Fruit fly (Drosophila melanogaster) whole organism, prepupa: ENCODE results near the gene Hex-t2.
A peak's percentile ranks its signal among the peaks of the same experiment; 100 is the strongest.

ENCODE experiments used
- Blimp-1 ChIP-seq: fragments of 200-800 bp; sonication (Bioruptor generic); optimal IDR thresholded peaks from 3 replicates; lab custom pipeline; 2017; ENCODE audit warnings: missing biosample characterization, missing genetic modification characterization, mild to moderate bottlenecking, moderate library complexity, missing genetic modification reagents
- CG10631 ChIP-seq: fragments of 200-800 bp; sonication (Bioruptor generic); optimal IDR thresholded peaks from 2 replicates; lab custom pipeline; 2016; ENCODE audit warnings: missing biosample characterization, missing genetic modification characterization
- CG10669 ChIP-seq: fragments of 200-800 bp; sonication (Bioruptor generic); optimal IDR thresholded peaks from 3 replicates; lab custom pipeline; 2018; ENCODE audit warnings: missing biosample characterization, mild to moderate bottlenecking, missing genetic modification characterization, moderate library complexity
- CG11902 ChIP-seq: fragments of 200-800 bp; sonication (Bioruptor generic); optimal IDR thresholded peaks from 3 replicates; lab custom pipeline; 2016; ENCODE audit warnings: missing biosample characterization, missing genetic modification characterization
- CG15336 ChIP-seq: fragments of 200-800 bp; sonication (Bioruptor generic); IDR thresholded peaks from 2 replicates; pipeline ENCODE4 v1.3.6; 2022; ENCODE audit warnings: missing biosample characterization, missing genetic modification characterization
- CG1621 ChIP-seq: fragments of 200-800 bp; sonication (Bioruptor generic); optimal IDR thresholded peaks from 3 replicates; lab custom pipeline; 2018; ENCODE audit warnings: missing biosample characterization, mild to moderate bottlenecking, missing genetic modification characterization
- CG16779 ChIP-seq: fragments of 200-800 bp; sonication (Bioruptor generic); optimal IDR thresholded peaks from 3 replicates; lab custom pipeline; 2017; ENCODE audit warnings: missing biosample characterization, mild to moderate bottlenecking, missing genetic modification characterization
- CG3032 ChIP-seq: fragments of 200-800 bp; optimal IDR thresholded peaks from 2 replicates; lab custom pipeline; 2019; ENCODE audit warnings: missing biosample characterization, mild to moderate bottlenecking, missing genetic modification characterization, moderate library complexity
- CG32006 ChIP-seq: fragments of 200-800 bp; sonication (Bioruptor generic); optimal IDR thresholded peaks from 3 replicates; lab custom pipeline; 2017; ENCODE audit warnings: missing biosample characterization, mild to moderate bottlenecking, missing genetic modification characterization
- CG34406 ChIP-seq: fragments of 200-800 bp; sonication (Bioruptor generic); optimal IDR thresholded peaks from 3 replicates; lab custom pipeline; 2016; ENCODE audit warnings: missing biosample characterization, missing genetic modification characterization
- CG3919 ChIP-seq: fragments of 200-800 bp; sonication (Bioruptor generic); optimal IDR thresholded peaks from 3 replicates; lab custom pipeline; 2016; ENCODE audit warnings: missing biosample characterization, missing genetic modification characterization
- CG4318 ChIP-seq: fragments of 200-800 bp; sonication (Bioruptor generic); optimal IDR thresholded peaks from 3 replicates; lab custom pipeline; 2017; ENCODE audit warnings: missing biosample characterization, mild to moderate bottlenecking, missing genetic modification characterization
- CG6163 ChIP-seq: fragments of 200-800 bp; sonication (Bioruptor generic); IDR thresholded peaks from 3 replicates; pipeline ENCODE4 v1.3.6; 2022; ENCODE audit warnings: missing biosample characterization, missing genetic modification characterization
- CG6276 ChIP-seq: fragments of 200-800 bp; sonication (Bioruptor generic); optimal IDR thresholded peaks from 2 replicates; lab custom pipeline; 2017; ENCODE audit warnings: missing biosample characterization, mild to moderate bottlenecking, missing genetic modification characterization
- CG6792 ChIP-seq: fragments of 200-800 bp; sonication (Bioruptor generic); optimal IDR thresholded peaks from 3 replicates; lab custom pipeline; 2016; ENCODE audit warnings: missing biosample characterization, missing genetic modification characterization
- CG6808 ChIP-seq: fragments of 200-800 bp; sonication (Bioruptor generic); optimal IDR thresholded peaks from 3 replicates; lab custom pipeline; 2017; ENCODE audit warnings: missing biosample characterization, missing genetic modification characterization, mild to moderate bottlenecking, moderate library complexity, missing genetic modification reagents
- CG6854 ChIP-seq: fragments of 200-800 bp; sonication (Bioruptor generic); optimal IDR thresholded peaks from 2 replicates; lab custom pipeline; 2017; ENCODE audit warnings: missing biosample characterization, mild to moderate bottlenecking, missing genetic modification characterization
- CG8119 ChIP-seq: fragments of 200-800 bp; sonication (Bioruptor generic); IDR thresholded peaks from 3 replicates; pipeline ENCODE4 v1.3.6; 2022; ENCODE audit warnings: missing biosample characterization, missing genetic modification characterization
- CG8319 ChIP-seq: fragments of 200-800 bp; sonication (Bioruptor generic); optimal IDR thresholded peaks from 3 replicates; lab custom pipeline; 2016; ENCODE audit warnings: missing biosample characterization, missing genetic modification characterization
- CG8632 ChIP-seq: fragments of 200-800 bp; sonication (Bioruptor generic); optimal IDR thresholded peaks from 3 replicates; lab custom pipeline; 2016; ENCODE audit warnings: missing biosample characterization, missing genetic modification characterization
- Eip78C ChIP-seq: fragments of 200-800 bp; sonication (Bioruptor generic); peaks from one replicate; lab custom pipeline; 2016; ENCODE audit warnings: missing biosample characterization, missing genetic modification characterization
- Eip93F ChIP-seq: fragments of 200-800 bp; sonication (Bioruptor generic); optimal IDR thresholded peaks from 2 replicates; lab custom pipeline; 2016; ENCODE audit warnings: missing biosample characterization, mild to moderate bottlenecking, missing genetic modification characterization
- Ets21C ChIP-seq: fragments of 200-800 bp; sonication (Bioruptor generic); optimal IDR thresholded peaks from 3 replicates; lab custom pipeline; 2016; ENCODE audit warnings: missing biosample characterization, missing genetic modification characterization
- Hr39 ChIP-seq: fragments of 200-800 bp; sonication (Bioruptor generic); optimal IDR thresholded peaks from 2 replicates; lab custom pipeline; 2016; ENCODE audit warnings: missing biosample characterization, missing genetic modification characterization
- Hr4 ChIP-seq: fragments of 200-800 bp; sonication (Bioruptor generic); optimal IDR thresholded peaks from 3 replicates; lab custom pipeline; 2016; ENCODE audit warnings: missing biosample characterization, missing genetic modification characterization
- Lpt ChIP-seq: fragments of 200-800 bp; sonication (Bioruptor generic); optimal IDR thresholded peaks from 3 replicates; lab custom pipeline; 2016; ENCODE audit warnings: missing biosample characterization, missing genetic modification characterization
- Met ChIP-seq: fragments of 200-800 bp; sonication (Bioruptor generic); optimal IDR thresholded peaks from 3 replicates; lab custom pipeline; 2016; ENCODE audit warnings: missing biosample characterization, missing genetic modification characterization
- OdsH ChIP-seq: fragments of 200-800 bp; sonication (Bioruptor generic); optimal IDR thresholded peaks from 3 replicates; lab custom pipeline; 2016; ENCODE audit warnings: missing biosample characterization, missing genetic modification characterization
- Smox ChIP-seq: fragments of 200-800 bp; sonication (Bioruptor generic); optimal IDR thresholded peaks from 3 replicates; lab custom pipeline; 2016; ENCODE audit warnings: missing biosample characterization, missing genetic modification characterization
- Sox102F ChIP-seq: fragments of 200-800 bp; sonication (Bioruptor generic); optimal IDR thresholded peaks from 2 replicates; lab custom pipeline; 2016; ENCODE audit warnings: missing biosample characterization, mild to moderate bottlenecking, missing genetic modification characterization
- Sox14 ChIP-seq: fragments of 200-800 bp; sonication (Bioruptor generic); optimal IDR thresholded peaks from 3 replicates; lab custom pipeline; 2016; ENCODE audit warnings: missing biosample characterization, missing genetic modification characterization
- achi ChIP-seq: fragments of 200-800 bp; sonication (Bioruptor generic); optimal IDR thresholded peaks from 3 replicates; lab custom pipeline; 2016; ENCODE audit warnings: missing biosample characterization, missing genetic modification characterization
- dac ChIP-seq: fragments of 200-800 bp; sonication (Bioruptor generic); optimal IDR thresholded peaks from 2 replicates; lab custom pipeline; 2017; ENCODE audit warnings: missing biosample characterization, mild to moderate bottlenecking, missing genetic modification characterization
- dsx ChIP-seq: fragments of 200-800 bp; optimal IDR thresholded peaks from 3 replicates; lab custom pipeline; 2019; ENCODE audit warnings: missing biosample characterization, mild to moderate bottlenecking, missing genetic modification characterization, moderate library complexity; ENCODE audit not compliant: poor library complexity, severe bottlenecking
- eg ChIP-seq: fragments of 200-800 bp; sonication (Bioruptor generic); IDR thresholded peaks from 3 replicates; pipeline ENCODE4 v1.3.6; 2022; ENCODE audit warnings: missing biosample characterization, missing genetic modification characterization
- esn ChIP-seq: fragments of 200-800 bp; sonication (Bioruptor generic); optimal IDR thresholded peaks from 2 replicates; lab custom pipeline; 2016; ENCODE audit warnings: missing biosample characterization, mild to moderate bottlenecking, missing genetic modification characterization, moderate library complexity
- fd59A ChIP-seq: fragments of 200-800 bp; sonication (Bioruptor generic); optimal IDR thresholded peaks from 2 replicates; lab custom pipeline; 2017; ENCODE audit warnings: missing biosample characterization, mild to moderate bottlenecking, missing genetic modification characterization, missing genetic modification reagents
- fd85E ChIP-seq: fragments of 200-800 bp; sonication (Bioruptor generic); optimal IDR thresholded peaks from 3 replicates; lab custom pipeline; 2016; ENCODE audit warnings: missing biosample characterization, missing genetic modification characterization
- lz ChIP-seq: fragments of 200-800 bp; sonication (Bioruptor generic); optimal IDR thresholded peaks from 3 replicates; lab custom pipeline; 2016; ENCODE audit warnings: missing biosample characterization, missing genetic modification characterization
- net ChIP-seq: fragments of 200-800 bp; sonication (Bioruptor generic); optimal IDR thresholded peaks from 3 replicates; lab custom pipeline; 2016; ENCODE audit warnings: missing biosample characterization, missing genetic modification characterization
- salr ChIP-seq, 2 experiments: fragments of 200-800 bp; sonication (Bioruptor generic); optimal IDR thresholded peaks; 3 replicates each; lab custom pipeline; 2016 to 2018; ENCODE audit warnings: missing biosample characterization in 2 of 2, missing genetic modification characterization in 2 of 2, mild to moderate bottlenecking in 1 of 2
- svp ChIP-seq: fragments of 200-800 bp; sonication (Bioruptor generic); peaks from one replicate; lab custom pipeline; 2016; ENCODE audit warnings: missing biosample characterization, missing genetic modification characterization
- topi ChIP-seq: fragments of 200-800 bp; sonication (Bioruptor generic); optimal IDR thresholded peaks from 3 replicates; lab custom pipeline; 2016; ENCODE audit warnings: missing biosample characterization, missing genetic modification characterization
- vri ChIP-seq: fragments of 200-800 bp; sonication (Bioruptor generic); optimal IDR thresholded peaks from 3 replicates; lab custom pipeline; 2016; ENCODE audit warnings: missing biosample characterization, mild to moderate bottlenecking, missing genetic modification characterization

Gene Hex-t2

DNA sequence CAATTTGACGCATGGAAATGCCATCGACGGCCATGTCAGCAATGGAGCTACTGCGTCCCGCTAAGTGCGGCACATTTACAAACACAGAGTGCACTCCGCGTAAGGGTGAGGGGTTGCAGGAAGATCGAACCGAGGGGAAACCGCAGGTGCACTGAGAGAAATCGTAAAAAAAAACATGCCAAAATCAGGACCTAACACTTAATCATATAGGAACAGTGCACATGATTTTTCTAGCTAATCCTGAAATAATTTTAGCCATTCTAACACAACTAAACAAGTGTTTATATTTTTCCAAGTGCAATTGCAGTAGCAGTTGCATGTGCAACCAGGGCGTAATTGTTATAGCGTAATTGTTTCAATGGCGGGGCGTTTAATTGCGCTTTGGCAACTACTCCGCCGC, 28.7 kb downstream of the Hex-t2 start (continued):
- peak; percentile 81 for TF ChIP-seq Eip78C (GFP tag; lab: Kevin White, UChicago)
- peak; percentile 49 for TF ChIP-seq CG10669 (GFP tag; lab: Kevin White, UChicago)
- peak; percentile 3 for TF ChIP-seq CG8319 (GFP tag; lab: Kevin White, UChicago)
- peak; percentile 68 for TF ChIP-seq Hr4
- peak; percentile 38 for TF ChIP-seq Lpt
- TF ChIP-seq CG6163 (GFP tag; lab: Robert Waterston, UW) = peak; percentile 69
- TF ChIP-seq, all 60 proteins: peak for 33

DNA sequence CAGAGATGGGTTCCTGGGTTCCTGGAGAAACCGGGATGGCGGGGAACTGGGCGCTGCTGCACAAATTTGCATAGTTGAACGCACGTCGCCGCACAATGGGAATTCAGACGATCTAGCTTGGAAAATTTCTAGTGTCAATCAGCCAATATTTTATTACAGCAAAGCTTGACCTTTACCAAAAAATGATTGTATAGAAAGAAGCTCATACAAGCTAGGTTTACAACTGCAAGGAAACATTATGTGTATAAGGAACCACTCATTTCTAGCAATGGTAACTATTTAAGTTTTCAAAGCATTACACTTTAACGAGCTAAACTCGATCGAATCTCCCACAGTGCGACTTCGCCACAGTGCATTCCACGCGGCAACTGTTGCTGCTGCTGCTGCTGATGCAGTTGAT, 29.9 kb downstream of the Hex-t2 start:
- TF ChIP-seq CG15336 (GFP tag; lab: Robert Waterston, UW) (0 out of 2 replicates have a peak, but pooled peaks have one; percentile 19), CG32006 (GFP tag; lab: Kevin White, UChicago) (peak; percentile 56), Blimp-1 (no peak)
- TF ChIP-seq, all 60 proteins: peak for 2

DNA sequence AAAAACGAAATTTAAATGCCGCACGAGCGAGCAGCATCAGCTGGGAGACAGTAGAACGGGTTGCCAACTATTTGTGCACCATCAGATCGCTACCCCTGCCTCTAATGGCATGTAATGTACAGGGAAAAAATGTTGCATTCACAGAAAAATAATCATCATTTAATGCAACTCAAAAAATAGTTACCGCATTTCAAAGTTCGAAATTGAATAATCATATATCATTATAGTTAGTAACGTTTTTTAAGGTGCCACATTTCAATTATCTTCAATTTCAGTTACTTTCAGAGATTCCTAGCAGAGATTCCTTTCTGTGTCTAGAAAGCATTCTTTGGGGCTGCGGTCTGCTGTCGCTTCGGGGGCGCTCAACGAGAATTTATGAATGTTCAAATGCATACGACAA, 30.8 kb downstream of the Hex-t2 start:
- TF ChIP-seq Lpt (peak; percentile 17), CG10631 (peak; percentile 5), OdsH (peak; percentile 24), CG3032 (tag; lab: Kevin White, UChicago) (no peak), salr (GFP tag; optimal IDR thresholded peaks at IDR 0.05; lab: Kevin White, UChicago) (peak in 1 of 2 experiments; percentile 38), topi (GFP tag; lab: Kevin White, UChicago) (no peak), CG4318 (GFP tag; lab: Kevin White, UChicago) (peak; percentile 35), CG6276 (peak; percentile 11), CG32006 (GFP tag; lab: Kevin White, UChicago) (peak; percentile 68), CG15336 (GFP tag; lab: Robert Waterston, UW) (peak; percentile 68; the same call in 1 of the 2 replicates), Sox14 (GFP tag; lab: Kevin White, UChicago) (peak; percentile 12), Eip78C (GFP tag; lab: Kevin White, UChicago) (peak; percentile 62), eg (peak; percentile 41; the same call in 1 of the 3 replicates), Hr4 (peak; percentile 40), esn (GFP tag; lab: Kevin White, UChicago) (no peak), CG6854 (no peak), CG3919 (GFP tag; lab: Kevin White, UChicago) (peak; percentile 38), svp (GFP tag; lab: Kevin White, UChicago) (no peak)

DNA sequence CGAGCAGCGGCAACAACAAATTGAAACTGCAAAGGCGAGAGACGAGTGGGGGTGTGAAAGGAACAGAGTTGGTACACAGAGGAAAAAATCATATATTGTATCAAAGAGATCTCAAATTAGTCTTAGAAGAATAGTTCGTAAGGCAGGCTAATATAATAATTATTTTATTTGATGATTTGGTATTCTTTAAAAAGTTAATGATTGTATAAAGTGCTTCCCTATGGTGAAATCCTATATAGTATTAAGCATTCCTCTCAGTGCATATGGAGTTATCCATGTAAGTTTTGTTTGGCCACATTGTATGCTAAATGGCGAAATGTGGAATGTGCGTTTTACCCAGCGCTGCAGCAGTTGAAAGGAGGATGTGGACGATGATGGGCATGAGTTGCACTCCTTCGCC, 33.2 kb downstream of the Hex-t2 start:
- TF ChIP-seq CG6854 (no peak), Eip78C (GFP tag; lab: Kevin White, UChicago) (peak; percentile 67), Met (GFP tag; lab: Kevin White, UChicago) (peak; percentile 58), CG8632 (GFP tag; lab: Kevin White, UChicago) (no peak), esn (GFP tag; lab: Kevin White, UChicago) (peak; percentile 50), net (GFP tag; lab: Kevin White, UChicago) (peak; percentile 15), Eip93F (no peak), Hr39 (GFP tag; lab: Kevin White, UChicago) (peak; percentile 19), fd85E (GFP tag; lab: Kevin White, UChicago) (no peak), CG34406 (GFP tag; lab: Kevin White, UChicago) (peak; percentile 34), CG3032 (tag; lab: Kevin White, UChicago) (no peak), CG6792 (GFP tag; lab: Kevin White, UChicago) (peak; percentile 14), svp (GFP tag; lab: Kevin White, UChicago) (peak; percentile 73), CG32006 (GFP tag; lab: Kevin White, UChicago) (peak; percentile 39), fd59A (no peak), CG16779 (tag; lab: Kevin White, UChicago) (no peak), CG1621 (tag; lab: Kevin White, UChicago) (no peak), vri (GFP tag; lab: Kevin White, UChicago) (no peak), CG6808 (GFP tag; lab: Kevin White, UChicago) (no peak), CG6276 (peak; percentile 37), CG11902 (GFP tag; lab: Kevin White, UChicago) (peak; percentile 7), salr (GFP tag; optimal IDR thresholded peaks at IDR 0.05; lab: Kevin White, UChicago) (peak in 1 of 2 experiments; percentile 16), Ets21C (GFP tag; lab: Kevin White, UChicago) (no peak), lz (peak; percentile 33), CG6163 (GFP tag; lab: Robert Waterston, UW) (0 out of 3 replicates have a peak, but pooled peaks have one; percentile 48), dsx (peak; percentile 77), dac (GFP tag; lab: Kevin White, UChicago) (no peak), Hr4 (peak; percentile 37), OdsH (peak; percentile 31), CG8119 (GFP tag; lab: Robert Waterston, UW) (peak; percentile 60; the same call in 2 of the 3 replicates), achi (GFP tag; lab: Kevin White, UChicago) (peak; percentile 28), Sox102F (GFP tag; lab: Kevin White, UChicago) (peak; percentile 39), Smox (GFP tag; lab: Kevin White, UChicago) (peak; percentile 48), Lpt (peak; percentile 27), eg (no peak)
